Worm (Caenorhabditis elegans) whole organism, mixed stage, embryonic: ENCODE results near the gene rnf-113.

Experiments
- cnd-1 ChIP-seq: fragments of 200-800 bp; sonication (Bioruptor generic); optimal IDR thresholded peaks from 2 replicates; lab custom pipeline; 2018; ENCODE audit warnings: mild to moderate bottlenecking, missing genetic modification characterization, missing compliant biosample characterization
- elt-1 ChIP-seq: sonication (generic microtip); optimal IDR thresholded peaks from 2 replicates; lab custom pipeline; 2017; ENCODE audit warnings: missing genetic modification characterization, mild to moderate bottlenecking, missing compliant biosample characterization, antibody characterized with exemption, moderate library complexity, borderline replicate concordance; ENCODE audit not compliant: insufficient read depth
- mls-2 ChIP-seq: sonication (generic microtip); optimal IDR thresholded peaks from 2 replicates; lab custom pipeline; 2016; ENCODE audit warnings: mild to moderate bottlenecking, missing genetic modification characterization, moderate library complexity, missing compliant biosample characterization
- nhr-237 ChIP-seq: fragments of 150-350 bp; optimal IDR thresholded peaks from 2 replicates; lab custom pipeline; 2014; ENCODE audit warnings: missing biosample characterization, missing genetic modification characterization
- snpc-4 ChIP-seq: fragments of 150-350 bp; optimal IDR thresholded peaks from 2 replicates; lab custom pipeline; 2014; ENCODE audit warnings: missing biosample characterization, missing genetic modification characterization
- unc-62 ChIP-seq: fragments of 150-350 bp; optimal IDR thresholded peaks from 2 replicates; lab custom pipeline; 2014; ENCODE audit warnings: missing biosample characterization, missing genetic modification reagents, missing genetic modification characterization
- ztf-11 ChIP-seq: fragments of 150-350 bp; optimal IDR thresholded peaks from 2 replicates; lab custom pipeline; 2014; ENCODE audit warnings: missing biosample characterization, missing genetic modification characterization

- no peak for TF ChIP-seq ztf-11 (tag; lab: Kevin White, UChicago)
- TF ChIP-seq mls-2 (tag; lab: Kevin White, UChicago), result no peak
- TF ChIP-seq elt-1 (tag; lab: Kevin White, UChicago), result no peak
- TF ChIP-seq snpc-4, result no peak
- no peak for TF ChIP-seq unc-62 (GFP tag; lab: Kevin White, UChicago)
- TF ChIP-seq cnd-1 (tag; lab: Kevin White, UChicago), result no peak
- no peak for TF ChIP-seq nhr-237 (tag; lab: Kevin White, UChicago)
Measured at ce11 chrIII:10714541-10714940, 42.9 kb downstream of the rnf-113 start.
